Worm (Caenorhabditis elegans) whole organism, L2 larva: ENCODE results near the gene F11D11.6.
A peak's percentile ranks its signal among the peaks of the same experiment; 100 is the strongest.

Experiments used
- C34F6.9 ChIP-seq: fragments of 150-350 bp; optimal IDR thresholded peaks from 2 replicates; lab custom pipeline; 2014; ENCODE audit warnings: missing biosample characterization, missing genetic modification characterization
- ZK546.5 ChIP-seq: sonication (generic microtip); optimal IDR thresholded peaks from 2 replicates; lab custom pipeline; 2017; ENCODE audit warnings: missing biosample characterization, missing genetic modification characterization
- alr-1 ChIP-seq: fragments of 150-350 bp; optimal IDR thresholded peaks from 2 replicates; lab custom pipeline; 2014; ENCODE audit warnings: missing biosample characterization, missing genetic modification characterization
- aly-2 ChIP-seq: fragments of 150-350 bp; optimal IDR thresholded peaks from 2 replicates; lab custom pipeline; 2014; ENCODE audit warnings: missing biosample characterization, missing genetic modification characterization
- blmp-1 ChIP-seq: sonication (generic microtip); optimal IDR thresholded peaks from 2 replicates; lab custom pipeline; 2017; ENCODE audit warnings: missing genetic modification characterization, mild to moderate bottlenecking, missing compliant biosample characterization, antibody characterized with exemption, moderate library complexity; ENCODE audit not compliant: insufficient read depth
- ceh-16 ChIP-seq: fragments of 150-350 bp; optimal IDR thresholded peaks from 2 replicates; lab custom pipeline; 2014; ENCODE audit warnings: missing biosample characterization, missing genetic modification characterization
- ceh-82 ChIP-seq: fragments of 150-350 bp; optimal IDR thresholded peaks from 2 replicates; lab custom pipeline; 2014; ENCODE audit warnings: missing biosample characterization, missing genetic modification characterization
- crh-2 ChIP-seq: sonication (generic microtip); optimal IDR thresholded peaks from 2 replicates; lab custom pipeline; 2017; ENCODE audit warnings: missing biosample characterization, missing genetic modification characterization
- dmd-4 ChIP-seq: sonication (generic microtip); optimal IDR thresholded peaks from 2 replicates; lab custom pipeline; 2017; ENCODE audit warnings: missing biosample characterization, missing genetic modification characterization
- egl-27 ChIP-seq: sonication (generic microtip); optimal IDR thresholded peaks from 3 replicates; lab custom pipeline; 2017; ENCODE audit warnings: missing biosample characterization, missing genetic modification reagents, missing genetic modification characterization
- elt-3 ChIP-seq: sonication (generic microtip); optimal IDR thresholded peaks from 2 replicates; lab custom pipeline; 2017; ENCODE audit warnings: missing biosample characterization, missing genetic modification characterization
- fos-1 ChIP-seq: fragments of 150-350 bp; optimal IDR thresholded peaks from 2 replicates; lab custom pipeline; 2014; ENCODE audit warnings: missing biosample characterization, missing genetic modification characterization
- lin-11 ChIP-seq: fragments of 150-350 bp; sonication (generic microtip); optimal IDR thresholded peaks from 2 replicates; lab custom pipeline; 2014; ENCODE audit warnings: missing biosample characterization, missing genetic modification characterization, inconsistent platforms, mixed read lengths
- lin-13 ChIP-seq: fragments of 150-350 bp; optimal IDR thresholded peaks from 2 replicates; lab custom pipeline; 2014; ENCODE audit warnings: missing biosample characterization, missing genetic modification reagents, missing genetic modification characterization
- lin-39 ChIP-seq: fragments of 150-350 bp; optimal IDR thresholded peaks from 2 replicates; lab custom pipeline; 2014; ENCODE audit warnings: missing biosample characterization, missing genetic modification reagents, missing genetic modification characterization
- lsy-2 ChIP-seq, 2 experiments: fragments of 150-350 bp in 1 of 2; sonication (generic microtip) in 1 of 2; optimal IDR thresholded peaks; 2 replicates each; lab custom pipeline; 2014 to 2017; ENCODE audit warnings: missing biosample characterization in 2 of 2, missing genetic modification characterization in 2 of 2
- mbf-1 ChIP-seq: sonication (generic microtip); optimal IDR thresholded peaks from 2 replicates; lab custom pipeline; 2017; ENCODE audit warnings: missing biosample characterization, missing genetic modification characterization
- mdl-1 ChIP-seq, 2 experiments: fragments of 150-350 bp in 1 of 2; sonication (generic microtip) in 1 of 2; optimal IDR thresholded peaks; 2 replicates each; lab custom pipeline; 2017; ENCODE audit warnings: missing biosample characterization in 2 of 2, missing genetic modification characterization in 2 of 2
- nhr-10 ChIP-seq: sonication (generic microtip); optimal IDR thresholded peaks from 2 replicates; lab custom pipeline; 2017; ENCODE audit warnings: missing biosample characterization, missing genetic modification characterization
- nhr-11 ChIP-seq: fragments of 150-350 bp; optimal IDR thresholded peaks from 2 replicates; lab custom pipeline; 2014; ENCODE audit warnings: missing biosample characterization, missing genetic modification characterization
- nhr-12 ChIP-seq: fragments of 150-350 bp; optimal IDR thresholded peaks from 2 replicates; lab custom pipeline; 2014; ENCODE audit warnings: missing biosample characterization, missing genetic modification characterization
- nhr-129 ChIP-seq: fragments of 150-350 bp; optimal IDR thresholded peaks from 2 replicates; lab custom pipeline; 2014; ENCODE audit warnings: missing biosample characterization, missing genetic modification characterization
- nhr-21 ChIP-seq: fragments of 150-350 bp; optimal IDR thresholded peaks from 2 replicates; lab custom pipeline; 2014; ENCODE audit warnings: missing biosample characterization, missing genetic modification characterization
- nhr-23 ChIP-seq: fragments of 150-350 bp; optimal IDR thresholded peaks from 2 replicates; lab custom pipeline; 2014; ENCODE audit warnings: missing biosample characterization, missing genetic modification reagents, missing genetic modification characterization
- nhr-237 ChIP-seq: fragments of 150-350 bp; optimal IDR thresholded peaks from 2 replicates; lab custom pipeline; 2014; ENCODE audit warnings: missing biosample characterization, missing genetic modification characterization
- nhr-25 ChIP-seq: fragments of 150-350 bp; sonication (generic microtip); optimal IDR thresholded peaks from 3 replicates; lab custom pipeline; 2014; ENCODE audit warnings: missing biosample characterization, missing genetic modification characterization
- nhr-77 ChIP-seq: fragments of 150-350 bp; optimal IDR thresholded peaks from 2 replicates; lab custom pipeline; 2014; ENCODE audit warnings: missing biosample characterization, missing genetic modification characterization
- peb-1 ChIP-seq: fragments of 150-350 bp; optimal IDR thresholded peaks from 2 replicates; lab custom pipeline; 2014; ENCODE audit warnings: missing biosample characterization, missing genetic modification characterization
- sem-4 ChIP-seq: fragments of 150-350 bp; optimal IDR thresholded peaks from 2 replicates; lab custom pipeline; 2014; ENCODE audit warnings: missing biosample characterization, missing genetic modification reagents, missing genetic modification characterization
- skn-1 ChIP-seq: sonication (generic microtip); optimal IDR thresholded peaks from 2 replicates; lab custom pipeline; 2017; ENCODE audit warnings: missing biosample characterization, missing genetic modification characterization
- sma-3 ChIP-seq: sonication (generic microtip); optimal IDR thresholded peaks from 2 replicates; lab custom pipeline; 2016; ENCODE audit warnings: missing genetic modification reagents, missing genetic modification characterization, missing compliant biosample characterization
- sma-9 ChIP-seq, 2 experiments: fragments of 150-350 bp in 1 of 2; sonication (generic microtip) in 1 of 2; optimal IDR thresholded peaks; 2 replicates each; lab custom pipeline; 2014 to 2016; ENCODE audit warnings: missing genetic modification characterization in 2 of 2, mild to moderate bottlenecking in 1 of 2, missing biosample characterization in 1 of 2, missing compliant biosample characterization in 1 of 2, missing genetic modification reagents in 1 of 2, moderate library complexity in 1 of 2
- unc-39 ChIP-seq: fragments of 150-350 bp; optimal IDR thresholded peaks from 2 replicates; lab custom pipeline; 2014; ENCODE audit warnings: missing biosample characterization, missing genetic modification characterization
- unc-55 ChIP-seq: fragments of 150-350 bp; sonication (generic microtip); optimal IDR thresholded peaks from 3 replicates; lab custom pipeline; 2014; ENCODE audit warnings: missing biosample characterization, missing genetic modification reagents, missing genetic modification characterization
- ztf-1 ChIP-seq: fragments of 200-800 bp; sonication (Bioruptor generic); conservative IDR thresholded peaks from 2 replicates; pipeline ENCODE4 v1.3.6; 2022; ENCODE audit warnings: missing genetic modification characterization, missing compliant biosample characterization

The F11D11.6 gene

ce11 chrV:18753036-18753435 lies at the start of gene F11D11.6:
F11D11.6 (minus strand) TSS chrV:18753136.
- no peak for TF ChIP-seq aly-2 (tag; lab: Kevin White, UChicago)
- no peak for TF ChIP-seq lin-13 (GFP tag; lab: Kevin White, UChicago)
- no peak for TF ChIP-seq alr-1 (tag; lab: Kevin White, UChicago)
- no peak for TF ChIP-seq mdl-1 (tag; optimal IDR thresholded peaks at IDR 0.05; lab: Kevin White, UChicago)
- no peak for TF ChIP-seq unc-55 (GFP tag; lab: Kevin White, UChicago)
- no peak for TF ChIP-seq egl-27 (tag; lab: Kevin White, UChicago)
- no peak for TF ChIP-seq mbf-1 (tag; lab: Kevin White, UChicago)
- TF ChIP-seq unc-39 (tag; lab: Kevin White, UChicago) = no peak
- no peak for TF ChIP-seq nhr-237 (tag; lab: Kevin White, UChicago)
- no peak for TF ChIP-seq ceh-82 (tag; lab: Kevin White, UChicago)
- TF ChIP-seq nhr-12 (tag; lab: Kevin White, UChicago) = no peak
- TF ChIP-seq C34F6.9 (tag; lab: Kevin White, UChicago) = no peak
- no peak for TF ChIP-seq blmp-1 (tag; lab: Kevin White, UChicago)
- TF ChIP-seq sma-9 (GFP tag; optimal IDR thresholded peaks at IDR 0.05; lab: Kevin White, UChicago) = no peak
- no peak for TF ChIP-seq sma-9 (tag; optimal IDR thresholded peaks at IDR 0.05; lab: Kevin White, UChicago)
- no peak for TF ChIP-seq nhr-10
- TF ChIP-seq nhr-129 = no peak
- no peak for TF ChIP-seq dmd-4
- TF ChIP-seq ztf-1 (GFP tag; lab: Robert Waterston, UW) = no peak
- TF ChIP-seq ZK546.5 (tag; lab: Kevin White, UChicago) = no peak
- no peak for TF ChIP-seq nhr-23 (tag; lab: Kevin White, UChicago)

- TF ChIP-seq lsy-2 (tag; optimal IDR thresholded peaks at IDR 0.05; lab: Kevin White, UChicago) = no peak
- TF ChIP-seq sem-4 = no peak
- no peak for TF ChIP-seq nhr-25
- no peak for TF ChIP-seq lin-13 (GFP tag; lab: Kevin White, UChicago)
- TF ChIP-seq sma-9 (GFP tag; optimal IDR thresholded peaks at IDR 0.05; lab: Kevin White, UChicago) = no peak
- TF ChIP-seq sma-9 (tag; optimal IDR thresholded peaks at IDR 0.05; lab: Kevin White, UChicago) = no peak
- TF ChIP-seq nhr-21 (tag; lab: Kevin White, UChicago) = no peak
- TF ChIP-seq skn-1 (tag; lab: Kevin White, UChicago) = no peak
- no peak for TF ChIP-seq blmp-1 (tag; lab: Kevin White, UChicago)
- no peak for TF ChIP-seq egl-27 (tag; lab: Kevin White, UChicago)
- TF ChIP-seq ceh-16 (tag; lab: Kevin White, UChicago) = no peak
- no peak for TF ChIP-seq sma-3 (GFP tag; lab: Kevin White, UChicago)
- TF ChIP-seq lin-11 (tag; lab: Kevin White, UChicago) = no peak
- TF ChIP-seq nhr-77 (tag; lab: Kevin White, UChicago) = no peak
- TF ChIP-seq, all 48 proteins: peak for 0
Measured at ce11 chrV:18802077-18802476, 49.1 kb upstream of the F11D11.6 start, which contains the start of gene C54E10.11. C54E10.11 (minus strand) TSS chrV:18802177.

ce11 chrV:18800811-18801210 lies 47.9 kb upstream of the F11D11.6 start, which contains the start of gene nhr-170:
nhr-170 (minus strand) TSS chrV:18800826.
- TF ChIP-seq fos-1 (tag; lab: Kevin White, UChicago) (peak; percentile 81), egl-27 (tag; lab: Kevin White, UChicago) (no peak), elt-3 (tag; lab: Kevin White, UChicago) (no peak), unc-39 (tag; lab: Kevin White, UChicago) (no peak), ztf-1 (GFP tag; lab: Robert Waterston, UW) (no peak), lin-39 (tag; lab: Kevin White, UChicago) (no peak), dmd-4 (no peak)

- TF ChIP-seq fos-1 (tag; lab: Kevin White, UChicago) = peak; percentile 34
- no peak for TF ChIP-seq nhr-23 (tag; lab: Kevin White, UChicago)
- TF ChIP-seq crh-2 (tag; lab: Kevin White, UChicago) = no peak
- no peak for TF ChIP-seq nhr-11 (tag; lab: Kevin White, UChicago)
- no peak for TF ChIP-seq peb-1 (tag; lab: Kevin White, UChicago)
- TF ChIP-seq skn-1 (tag; lab: Kevin White, UChicago) = no peak
- TF ChIP-seq C34F6.9 (tag; lab: Kevin White, UChicago) = no peak
Measured at ce11 chrV:18790658-18791057, 37.7 kb upstream of the F11D11.6 start, which contains the start of gene nhr-231. nhr-231 (plus strand) TSS chrV:18790958.
